Worm (Caenorhabditis elegans) whole organism, L2 larva: Measurements from ENCODE around the gene trul-1.

ENCODE experiments used
- alr-1 ChIP-seq: fragments of 150-350 bp; optimal IDR thresholded peaks from 2 replicates; lab custom pipeline; 2014; ENCODE audit warnings: missing biosample characterization, missing genetic modification characterization
- aly-2 ChIP-seq: fragments of 150-350 bp; optimal IDR thresholded peaks from 2 replicates; lab custom pipeline; 2014; ENCODE audit warnings: missing biosample characterization, missing genetic modification characterization
- ama-1 ChIP-seq: fragments of 150-350 bp; optimal IDR thresholded peaks from 2 replicates; lab custom pipeline; 2018; ENCODE audit warnings: inconsistent platforms
- ceh-16 ChIP-seq: fragments of 150-350 bp; optimal IDR thresholded peaks from 2 replicates; lab custom pipeline; 2014; ENCODE audit warnings: missing biosample characterization, missing genetic modification characterization
- dmd-4 ChIP-seq: sonication (generic microtip); optimal IDR thresholded peaks from 2 replicates; lab custom pipeline; 2017; ENCODE audit warnings: missing biosample characterization, missing genetic modification characterization
- lin-11 ChIP-seq: fragments of 150-350 bp; sonication (generic microtip); optimal IDR thresholded peaks from 2 replicates; lab custom pipeline; 2014; ENCODE audit warnings: missing biosample characterization, missing genetic modification characterization, inconsistent platforms, mixed read lengths
- lin-13 ChIP-seq: fragments of 150-350 bp; optimal IDR thresholded peaks from 2 replicates; lab custom pipeline; 2014; ENCODE audit warnings: missing biosample characterization, missing genetic modification reagents, missing genetic modification characterization
- mdl-1 ChIP-seq, 2 experiments: fragments of 150-350 bp in 1 of 2; sonication (generic microtip) in 1 of 2; optimal IDR thresholded peaks; 2 replicates each; lab custom pipeline; 2017; ENCODE audit warnings: missing biosample characterization in 2 of 2, missing genetic modification characterization in 2 of 2
- nhr-11 ChIP-seq: fragments of 150-350 bp; optimal IDR thresholded peaks from 2 replicates; lab custom pipeline; 2014; ENCODE audit warnings: missing biosample characterization, missing genetic modification characterization
- nhr-237 ChIP-seq: fragments of 150-350 bp; optimal IDR thresholded peaks from 2 replicates; lab custom pipeline; 2014; ENCODE audit warnings: missing biosample characterization, missing genetic modification characterization
- ztf-4 ChIP-seq: fragments of 150-350 bp; optimal IDR thresholded peaks from 2 replicates; lab custom pipeline; 2014; ENCODE audit warnings: missing biosample characterization, missing genetic modification characterization

ce11 chrII:264053-264452 lies 18.3 kb downstream of the trul-1 start, which contains the start of gene B0432.14:
- TF ChIP-seq lin-13 (GFP tag; lab: Kevin White, UChicago) = no peak
- TF ChIP-seq aly-2 = no peak
- no peak for TF ChIP-seq ztf-4 (tag; lab: Kevin White, UChicago)
- TF ChIP-seq dmd-4 (tag; lab: Kevin White, UChicago) = no peak
- TF ChIP-seq ceh-16 = no peak
- no peak for TF ChIP-seq nhr-11 (tag; lab: Kevin White, UChicago)
- no peak for TF ChIP-seq lin-11 (tag; lab: Kevin White, UChicago)
- no peak for TF ChIP-seq ama-1 (lab: Kevin White, UChicago)
- no peak for TF ChIP-seq nhr-237 (tag; lab: Kevin White, UChicago)
- no peak for TF ChIP-seq alr-1 (tag; lab: Kevin White, UChicago)
- TF ChIP-seq mdl-1 (tag; optimal IDR thresholded peaks at IDR 0.05; lab: Kevin White, UChicago) = no peak
